Worm (Caenorhabditis elegans) whole organism, young adult: Measurements from ENCODE around the gene tmem-138.

Experiments
- bed-1 ChIP-seq: fragments of 200-800 bp; sonication (Bioruptor generic); IDR thresholded peaks from 2 replicates; pipeline ENCODE4 v1.3.6; 2022; ENCODE audit warnings: missing genetic modification reagents, missing genetic modification characterization, missing compliant biosample characterization
- nhr-90 ChIP-seq: sonication (generic microtip); optimal IDR thresholded peaks from 2 replicates; lab custom pipeline; 2016; ENCODE audit warnings: missing genotype, mild to moderate bottlenecking, missing genetic modification characterization, missing compliant biosample characterization

DNA sequence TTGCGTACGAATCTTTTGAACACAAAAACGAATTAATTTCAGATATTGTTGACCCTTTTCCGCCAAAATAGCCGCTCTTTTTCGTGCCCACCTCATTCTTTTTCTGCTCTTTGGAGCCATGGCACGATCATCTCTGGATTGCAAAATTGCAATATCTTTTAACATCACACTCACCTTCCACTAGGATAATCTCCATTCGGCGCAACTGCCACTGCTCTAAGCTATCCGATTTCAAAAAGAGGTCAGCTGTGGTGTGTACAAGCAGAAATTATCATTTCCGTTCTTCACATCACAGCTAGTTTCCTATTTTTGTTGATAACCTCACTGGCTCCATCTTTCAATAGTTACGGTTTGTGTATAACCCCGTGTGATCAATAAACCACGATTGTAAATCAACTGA, 30.5 kb upstream of the tmem-138 start:
- TF ChIP-seq bed-1 (GFP tag; lab: Robert Waterston, UW) (no peak), nhr-90 (no peak)
